Worm (Caenorhabditis elegans) whole organism, early embryonic: ENCODE results near the gene F43E2.1.

Experiments used
- ceh-36 ChIP-seq: sonication (generic microtip); optimal IDR thresholded peaks from 2 replicates; lab custom pipeline; 2016; ENCODE audit warnings: missing genetic modification characterization, inconsistent platforms, missing compliant biosample characterization
- ets-7 ChIP-seq: sonication (generic microtip); optimal IDR thresholded peaks from 2 replicates; lab custom pipeline; 2016; ENCODE audit warnings: missing genotype, missing genetic modification characterization, missing compliant biosample characterization
- flt-1 ChIP-seq: fragments of 200-800 bp; sonication (Bioruptor generic); IDR thresholded peaks from 2 replicates; pipeline ENCODE4 v1.3.6; 2022; ENCODE audit warnings: missing genetic modification characterization, missing compliant biosample characterization
- hmbx-1 ChIP-seq: sonication (generic microtip); optimal IDR thresholded peaks from 2 replicates; lab custom pipeline; 2016; ENCODE audit warnings: mild to moderate bottlenecking, missing genetic modification characterization, missing compliant biosample characterization
- hmg-4 ChIP-seq: fragments of 200-800 bp; sonication (Bioruptor generic); optimal IDR thresholded peaks from 2 replicates; lab custom pipeline; 2018; ENCODE audit warnings: mild to moderate bottlenecking, missing genetic modification characterization, missing compliant biosample characterization
- sea-1 ChIP-seq: fragments of 200-800 bp; sonication (Bioruptor generic); conservative IDR thresholded peaks from 2 replicates; pipeline ENCODE4 v1.3.6; 2022; ENCODE audit warnings: missing genetic modification characterization, missing compliant biosample characterization
- tbx-11 ChIP-seq: fragments of 200-800 bp; sonication (Bioruptor generic); IDR thresholded peaks from 2 replicates; pipeline ENCODE4 v1.3.6; 2022; ENCODE audit warnings: missing genetic modification characterization, missing compliant biosample characterization
- tra-4 ChIP-seq: sonication (generic microtip); optimal IDR thresholded peaks from 2 replicates; lab custom pipeline; 2017; ENCODE audit warnings: missing genetic modification characterization, missing compliant biosample characterization

- TF ChIP-seq tbx-11 = no peak
- no peak for TF ChIP-seq ets-7
- no peak for TF ChIP-seq ceh-36 (tag; lab: Kevin White, UChicago)
- no peak for TF ChIP-seq hmbx-1 (tag; lab: Kevin White, UChicago)
- TF ChIP-seq sea-1 = no peak
- no peak for TF ChIP-seq flt-1
- TF ChIP-seq tra-4 (tag; lab: Kevin White, UChicago) = no peak
- no peak for TF ChIP-seq hmg-4
These were observed 17.1 kb downstream of the F43E2.1 start for ce11 chrII:7392052-7392694.
